Fruit fly (Drosophila melanogaster) whole organism, wandering third instar larva: Measurements from ENCODE around the gene TotZ.

Source experiments
- Abd-B ChIP-seq: fragments of >200 bp; optimal IDR thresholded peaks from 2 replicates; lab custom pipeline; 2017; ENCODE audit warnings: missing biosample characterization, missing genetic modification characterization
- Hr78 ChIP-seq: fragments of >200 bp; optimal IDR thresholded peaks from 2 replicates; lab custom pipeline; 2017; ENCODE audit warnings: missing biosample characterization, missing genetic modification characterization
- Jra ChIP-seq: sonication (Bioruptor generic); optimal IDR thresholded peaks from 2 replicates; lab custom pipeline; 2016; ENCODE audit warnings: missing biosample characterization, missing genetic modification characterization
- dmrt93B ChIP-seq: fragments of 200-800 bp; sonication (Bioruptor generic); optimal IDR thresholded peaks from 2 replicates; lab custom pipeline; 2018; ENCODE audit warnings: missing biosample characterization, mild to moderate bottlenecking, missing genetic modification characterization
- ey ChIP-seq: fragments of 200-800 bp; sonication (Bioruptor generic); optimal IDR thresholded peaks from 2 replicates; lab custom pipeline; 2016; ENCODE audit warnings: missing biosample characterization, missing genetic modification characterization
- foxo ChIP-seq, 2 experiments: fragments of 200-800 bp; sonication (Bioruptor generic); optimal IDR thresholded peaks; 2 replicates in 1 of 2; 3 replicates in 1 of 2; lab custom pipeline; 2016 to 2017; ENCODE audit warnings: missing biosample characterization in 2 of 2, missing genetic modification characterization in 2 of 2
- lola ChIP-seq: fragments of >200 bp; optimal IDR thresholded peaks from 2 replicates; lab custom pipeline; 2017; ENCODE audit warnings: missing biosample characterization, missing genetic modification characterization

DNA sequence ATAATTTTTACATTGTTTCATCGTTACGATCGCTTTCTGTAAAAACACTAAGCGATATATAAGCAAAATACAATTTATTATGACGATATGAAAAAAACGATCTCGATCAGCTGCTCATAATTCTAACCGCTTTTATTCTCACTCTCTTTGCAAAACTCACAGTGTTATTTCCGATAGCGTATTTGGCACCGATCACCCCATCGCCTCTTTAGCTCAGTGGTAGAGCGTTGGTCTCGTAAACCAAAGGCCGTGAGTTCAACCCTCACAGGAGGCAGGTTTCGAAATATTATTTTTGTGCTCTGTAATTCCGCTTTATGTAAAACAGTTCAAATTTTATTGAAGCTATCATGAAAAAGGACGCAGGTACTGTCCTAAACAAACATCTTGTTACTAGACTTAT is 13.4 kb downstream of the TotZ start:
- TF ChIP-seq lola (GFP tag; lab: Kevin White, UChicago): no peak
- no peak for TF ChIP-seq Abd-B (GFP tag; lab: Kevin White, UChicago)
- no peak for TF ChIP-seq ey (GFP tag; lab: Kevin White, UChicago)
- TF ChIP-seq dmrt93B (GFP tag; lab: Kevin White, UChicago): no peak
- TF ChIP-seq Jra (GFP tag; lab: Kevin White, UChicago): no peak
- no peak for TF ChIP-seq foxo (GFP tag; optimal IDR thresholded peaks at IDR 0.05; lab: Kevin White, UChicago)
- TF ChIP-seq Hr78 (GFP tag; lab: Kevin White, UChicago): no peak
